Fruit fly (Drosophila melanogaster) whole organism, embryonic: ENCODE data around the gene Gnpat.

ENCODE experiments used
- Bgb ChIP-seq: fragments of 200-800 bp; sonication (Bioruptor generic); IDR thresholded peaks from 2 replicates; pipeline ENCODE4 v1.3.6; 2022; ENCODE audit warnings: missing biosample characterization, missing genetic modification characterization; ENCODE audit not compliant: partially characterized antibody
- CG10565 ChIP-seq: fragments of 200-800 bp; sonication (Bioruptor generic); optimal IDR thresholded peaks from 3 replicates; lab custom pipeline; 2016; ENCODE audit warnings: missing biosample characterization, mild to moderate bottlenecking, missing genetic modification characterization
- CG11456 ChIP-seq: fragments of 200-800 bp; sonication (Bioruptor generic); IDR thresholded peaks from 3 replicates; pipeline ENCODE4 v1.3.6; 2022; ENCODE audit warnings: missing biosample characterization, missing genetic modification characterization
- CG12155 ChIP-seq: fragments of 200-800 bp; sonication (Bioruptor generic); optimal IDR thresholded peaks from 3 replicates; lab custom pipeline; 2016; ENCODE audit warnings: missing biosample characterization, missing genetic modification characterization
- CG14441 ChIP-seq: fragments of 200-800 bp; sonication (Bioruptor generic); IDR thresholded peaks from 2 replicates; pipeline ENCODE4 v1.3.6; 2022; ENCODE audit warnings: missing biosample characterization, missing genetic modification characterization
- CG14710 ChIP-seq: fragments of 200-800 bp; sonication (Bioruptor generic); optimal IDR thresholded peaks from 3 replicates; lab custom pipeline; 2019; ENCODE audit warnings: missing biosample characterization, mild to moderate bottlenecking, missing genetic modification characterization, moderate library complexity
- CG15073 ChIP-seq: fragments of 200-800 bp; sonication (Bioruptor generic); optimal IDR thresholded peaks from 2 replicates; lab custom pipeline; 2016; ENCODE audit warnings: missing biosample characterization, missing genetic modification characterization
- CG17912 ChIP-seq: fragments of 200-800 bp; sonication (Bioruptor generic); optimal IDR thresholded peaks from 2 replicates; lab custom pipeline; 2018; ENCODE audit warnings: missing biosample characterization, mild to moderate bottlenecking, missing genetic modification characterization
- CG2120 ChIP-seq: fragments of 200-800 bp; sonication (Bioruptor generic); optimal IDR thresholded peaks from 3 replicates; lab custom pipeline; 2016; ENCODE audit warnings: missing biosample characterization, missing genetic modification characterization
- CG31441 ChIP-seq: fragments of 200-800 bp; sonication (Bioruptor generic); IDR thresholded peaks from 2 replicates; pipeline ENCODE4 v1.3.6; 2022; ENCODE audit warnings: missing biosample characterization, missing genetic modification characterization
- CG3726 ChIP-seq: fragments of 200-800 bp; sonication (Bioruptor generic); IDR thresholded peaks from 3 replicates; pipeline ENCODE4, ENCODE4 v1.3.6; 2022; ENCODE audit warnings: missing biosample characterization, missing genetic modification characterization
- CG4328 ChIP-seq: fragments of 200-800 bp; sonication (Bioruptor generic); optimal IDR thresholded peaks from 3 replicates; lab custom pipeline; 2017; ENCODE audit warnings: missing biosample characterization, missing genetic modification reagents, missing genetic modification characterization
- CG5953 ChIP-seq: fragments of 200-800 bp; sonication (Bioruptor generic); IDR thresholded peaks from 2 replicates; pipeline ENCODE4 v1.3.6; 2022; ENCODE audit warnings: missing biosample characterization, missing genetic modification characterization
- CG6254 ChIP-seq: fragments of 200-800 bp; sonication (Bioruptor generic); optimal IDR thresholded peaks from 3 replicates; lab custom pipeline; 2017; ENCODE audit warnings: mild to moderate bottlenecking, missing biosample characterization, missing genetic modification reagents, missing genetic modification characterization
- CG7372 ChIP-seq: fragments of 200-800 bp; sonication (Bioruptor generic); IDR thresholded peaks from 2 replicates; pipeline ENCODE4 v1.3.6; 2022; ENCODE audit warnings: missing biosample characterization, missing genetic modification characterization
- CG9437 ChIP-seq: fragments of 200-800 bp; sonication (Bioruptor generic); optimal IDR thresholded peaks from 2 replicates; lab custom pipeline; 2018; ENCODE audit warnings: missing biosample characterization, mild to moderate bottlenecking, missing genetic modification characterization
- CTCF ChIP-seq: fragments of 200-800 bp; sonication (Bioruptor generic); optimal IDR thresholded peaks from 2 replicates; lab custom pipeline; 2017; ENCODE audit warnings: missing biosample characterization, mild to moderate bottlenecking, missing genetic modification characterization, moderate library complexity
- D19A ChIP-seq: fragments of 200-800 bp; optimal IDR thresholded peaks from 3 replicates; lab custom pipeline; 2019; ENCODE audit warnings: missing biosample characterization, mild to moderate bottlenecking, missing genetic modification characterization, moderate library complexity
- Dek ChIP-seq: fragments of 200-800 bp; sonication (Bioruptor generic); optimal IDR thresholded peaks from 3 replicates; lab custom pipeline; 2019; ENCODE audit warnings: missing biosample characterization, mild to moderate bottlenecking, missing genetic modification characterization, moderate library complexity
- Fer1 ChIP-seq: fragments of 200-800 bp; sonication (Bioruptor generic); optimal IDR thresholded peaks from 2 replicates; lab custom pipeline; 2017; ENCODE audit warnings: missing biosample characterization, mild to moderate bottlenecking, missing genetic modification characterization
- GATAe ChIP-seq: fragments of 200-800 bp; sonication (Bioruptor generic); conservative IDR thresholded peaks from 2 replicates; pipeline ENCODE4 v1.3.6; 2022; ENCODE audit warnings: missing biosample characterization, missing genetic modification characterization
- Gug ChIP-seq: fragments of 200-800 bp; sonication (Bioruptor generic); IDR thresholded peaks from 4 replicates; pipeline ENCODE4 v1.3.6; 2022; ENCODE audit warnings: missing biosample characterization, missing genetic modification characterization
- Hand ChIP-seq: fragments of 200-800 bp; sonication (Bioruptor generic); optimal IDR thresholded peaks from 2 replicates; lab custom pipeline; 2017; ENCODE audit warnings: mild to moderate bottlenecking, missing biosample characterization, missing genetic modification reagents, missing genetic modification characterization
- HmgD ChIP-seq: fragments of 200-800 bp; sonication (Bioruptor generic); optimal IDR thresholded peaks from 3 replicates; lab custom pipeline; 2016; ENCODE audit warnings: missing biosample characterization, missing genetic modification characterization
- Mrtf ChIP-seq: fragments of 200-800 bp; sonication (Bioruptor generic); IDR thresholded peaks from 3 replicates; pipeline ENCODE4 v1.3.6; 2022; ENCODE audit warnings: missing biosample characterization, missing genetic modification characterization
- Sry-β ChIP-seq: fragments of 200-800 bp; sonication (Bioruptor generic); optimal IDR thresholded peaks from 2 replicates; lab custom pipeline; 2018; ENCODE audit warnings: missing biosample characterization, mild to moderate bottlenecking, missing genetic modification characterization, moderate library complexity
- ap ChIP-seq: fragments of 200-800 bp; sonication (Bioruptor generic); IDR thresholded peaks from 2 replicates; pipeline ENCODE4 v1.3.6; 2022; ENCODE audit warnings: missing biosample characterization, missing genetic modification characterization
- ara ChIP-seq: fragments of 200-800 bp; sonication (Bioruptor generic); IDR thresholded peaks from 2 replicates; pipeline ENCODE4 v1.3.6; 2022; ENCODE audit warnings: missing biosample characterization, missing genetic modification characterization
- br ChIP-seq: fragments of >200 bp; optimal IDR thresholded peaks from 2 replicates; lab custom pipeline; 2017
- cwo ChIP-seq: fragments of 200-800 bp; sonication (Bioruptor generic); optimal IDR thresholded peaks from 3 replicates; lab custom pipeline; 2017; ENCODE audit warnings: missing biosample characterization, missing genetic modification characterization, mild to moderate bottlenecking, moderate library complexity, missing genetic modification reagents
- da ChIP-seq: fragments of 200-800 bp; sonication (Bioruptor generic); optimal IDR thresholded peaks from 2 replicates; lab custom pipeline; 2016; ENCODE audit warnings: missing biosample characterization, missing genetic modification characterization
- dpn ChIP-seq, 2 experiments: fragments of 200-800 bp; sonication (Bioruptor generic); optimal IDR thresholded peaks; 3 replicates each; lab custom pipeline; 2016; ENCODE audit warnings: missing biosample characterization in 2 of 2, missing genetic modification characterization in 2 of 2
- ewg ChIP-seq: fragments of 200-800 bp; sonication (Bioruptor generic); optimal IDR thresholded peaks from 3 replicates; lab custom pipeline; 2017; ENCODE audit warnings: mild to moderate bottlenecking, missing biosample characterization, missing genetic modification reagents, missing genetic modification characterization
- ind ChIP-seq: fragments of 200-800 bp; sonication (Bioruptor generic); optimal IDR thresholded peaks from 3 replicates; lab custom pipeline; 2016; ENCODE audit warnings: missing biosample characterization, missing genetic modification characterization
- ken ChIP-seq: fragments of 200-800 bp; sonication (Bioruptor generic); IDR thresholded peaks from 3 replicates; pipeline ENCODE4 v1.3.6; 2022; ENCODE audit warnings: missing biosample characterization, missing genetic modification characterization
- kni ChIP-seq: fragments of 200-800 bp; sonication (Bioruptor generic); optimal IDR thresholded peaks from 3 replicates; lab custom pipeline; 2017; ENCODE audit warnings: mild to moderate bottlenecking, missing biosample characterization, missing genetic modification reagents, missing genetic modification characterization
- lbe ChIP-seq: fragments of 200-800 bp; sonication (Bioruptor generic); optimal IDR thresholded peaks from 2 replicates; lab custom pipeline; 2016; ENCODE audit warnings: missing biosample characterization, mild to moderate bottlenecking, missing genetic modification characterization
- mirr ChIP-seq: fragments of 200-800 bp; sonication (Bioruptor generic); optimal IDR thresholded peaks from 3 replicates; lab custom pipeline; 2018; ENCODE audit warnings: missing biosample characterization, mild to moderate bottlenecking, missing genetic modification characterization
- pan ChIP-seq, 4 experiments: fragments of >200 bp in 3 of 4; fragments of 200-800 bp in 1 of 4; sonication (Bioruptor generic) in 1 of 4; optimal IDR thresholded peaks in 3 of 4; IDR thresholded peaks in 1 of 4; 2 replicates each; pipeline versions ENCODE4 v1.3.6 to Lab custom; 2017 to 2022; ENCODE audit warnings: missing biosample characterization in 2 of 4, missing genetic modification characterization in 2 of 4, mixed read lengths in 1 of 4
- phol ChIP-seq: fragments of 200-800 bp; sonication (Bioruptor generic); optimal IDR thresholded peaks from 3 replicates; lab custom pipeline; 2018; ENCODE audit warnings: missing biosample characterization, mild to moderate bottlenecking, missing genetic modification characterization, moderate library complexity
- pita ChIP-seq: fragments of 200-800 bp; sonication (Bioruptor generic); optimal IDR thresholded peaks from 2 replicates; lab custom pipeline; 2017; ENCODE audit warnings: missing biosample characterization, mild to moderate bottlenecking, missing genetic modification characterization
- schlank ChIP-seq: fragments of 200-800 bp; sonication (Bioruptor generic); optimal IDR thresholded peaks from 2 replicates; lab custom pipeline; 2018; ENCODE audit warnings: missing biosample characterization, mild to moderate bottlenecking, missing genetic modification characterization
- shn ChIP-seq: fragments of 200-800 bp; sonication (Bioruptor generic); optimal IDR thresholded peaks from 3 replicates; lab custom pipeline; 2016; ENCODE audit warnings: missing biosample characterization, missing genetic modification characterization
- so ChIP-seq: fragments of 200-800 bp; sonication (Bioruptor generic); IDR thresholded peaks from 3 replicates; pipeline ENCODE4 v1.3.6; 2022; ENCODE audit warnings: missing biosample characterization, missing genetic modification characterization
- tin ChIP-seq: fragments of 200-800 bp; sonication (Bioruptor generic); optimal IDR thresholded peaks from 3 replicates; lab custom pipeline; 2016; ENCODE audit warnings: missing biosample characterization, missing genetic modification characterization
- tx ChIP-seq: fragments of 200-800 bp; sonication (Bioruptor generic); optimal IDR thresholded peaks from 2 replicates; lab custom pipeline; 2016; ENCODE audit warnings: missing biosample characterization, missing genetic modification characterization
- unc-4 ChIP-seq: fragments of 200-800 bp; sonication (Bioruptor generic); IDR thresholded peaks from 2 replicates; pipeline ENCODE4 v1.3.6; 2022; ENCODE audit warnings: missing biosample characterization, missing genetic modification characterization; ENCODE audit not compliant: partially characterized antibody
- vvl ChIP-seq: fragments of 200-800 bp; sonication (Bioruptor generic); IDR thresholded peaks from 2 replicates; pipeline ENCODE4 v1.3.6; 2022; ENCODE audit warnings: missing biosample characterization, missing genetic modification characterization
- wdn ChIP-seq: fragments of 200-800 bp; sonication (Bioruptor generic); IDR thresholded peaks from 2 replicates; pipeline ENCODE4 v1.3.6; 2022; ENCODE audit warnings: missing biosample characterization, missing genetic modification characterization

Gnpat gene

dm6 chr3R:25445546-25446400 lies 45.0 kb downstream of the Gnpat start (continued):
- TF ChIP-seq Bgb (GFP tag; lab: Robert Waterston, UW) (no peak), CG2120 (GFP tag; lab: Kevin White, UChicago) (no peak), ara (GFP tag; lab: Robert Waterston, UW) (peak; percentile 81), Sry-β (GFP tag; lab: Kevin White, UChicago) (peak; percentile 72), pita (GFP tag; lab: Kevin White, UChicago) (no peak), tx (GFP tag; lab: Kevin White, UChicago) (no peak), phol (peak; percentile 84), CG10565 (GFP tag; lab: Kevin White, UChicago) (peak; percentile 39), CTCF (GFP tag; lab: Kevin White, UChicago) (no peak), CG14441 (GFP tag; lab: Robert Waterston, UW) (peak; percentile 61), br (lab: Kevin White, UChicago) (no peak), shn (GFP tag; lab: Kevin White, UChicago) (peak; percentile 45), CG6254 (GFP tag; lab: Kevin White, UChicago) (peak; percentile 54), CG4328 (GFP tag; lab: Kevin White, UChicago) (no peak), Hand (no peak), Gug (peak; percentile 31; the same call in 1 of the 4 replicates), ewg (peak; percentile 68), CG12155 (GFP tag; lab: Kevin White, UChicago) (no peak), ind (GFP tag; lab: Kevin White, UChicago) (peak; percentile 53), HmgD (no peak), so (GFP tag; lab: Robert Waterston, UW) (peak; percentile 55; the same call in 1 of the 3 replicates), CG7372 (peak; percentile 28; the same call in 1 of the 2 replicates), pan (optimal IDR thresholded peaks at IDR 0.05; lab: Kevin White, UChicago) (no peak), pan (GFP tag; optimal IDR thresholded peaks at IDR 0.05 in 1 of 2, IDR thresholded peaks at IDR 0.05 in 1 of 2) (peak in 1 of 2 experiments; percentile 65), vvl (peak; percentile 83), Mrtf (GFP tag; lab: Robert Waterston, UW) (peak; percentile 46; the same call in 1 of the 3 replicates), kni (GFP tag; lab: Kevin White, UChicago) (peak; percentile 33), D19A (tag; lab: Kevin White, UChicago) (peak; percentile 62), ap (GFP tag; lab: Robert Waterston, UW) (peak; percentile 50; the same call in 1 of the 2 replicates), unc-4 (GFP tag; lab: Robert Waterston, UW) (no peak), CG31441 (GFP tag; lab: Robert Waterston, UW) (peak; percentile 75), wdn (GFP tag; lab: Robert Waterston, UW) (no peak), dpn (GFP tag; optimal IDR thresholded peaks at IDR 0.05; lab: Kevin White, UChicago) (peak; percentile 53 to 63), cwo (no peak), CG5953 (GFP tag; lab: Robert Waterston, UW) (0 out of 2 replicates have a peak, but pooled peaks have one; percentile 28), CG14710 (peak; percentile 72), CG9437 (no peak), CG3726 (GFP tag; lab: Robert Waterston, UW) (peak; percentile 70; the same call in 2 of the 3 replicates), ken (0 out of 3 replicates have a peak, but pooled peaks have one; percentile 56), lbe (GFP tag; lab: Kevin White, UChicago) (peak; percentile 19), CG15073 (GFP tag; lab: Kevin White, UChicago) (peak; percentile 40), schlank (tag; lab: Kevin White, UChicago) (no peak), mirr (GFP tag; lab: Kevin White, UChicago) (no peak), Dek (tag; lab: Kevin White, UChicago) (no peak), GATAe (GFP tag; lab: Robert Waterston, UW) (no peak), CG17912 (GFP tag; lab: Kevin White, UChicago) (no peak), tin (GFP tag; lab: Kevin White, UChicago) (peak; percentile 64), CG11456 (GFP tag; lab: Robert Waterston, UW) (no peak), Fer1 (GFP tag; lab: Kevin White, UChicago) (no peak), da (GFP tag; lab: Kevin White, UChicago) (peak; percentile 76)
